Worm (Caenorhabditis elegans) whole organism, L2 larva: ENCODE results near the gene apx-1.

Experiments used
- ZK546.5 ChIP-seq: sonication (generic microtip); optimal IDR thresholded peaks from 2 replicates; lab custom pipeline; 2017; ENCODE audit warnings: missing biosample characterization, missing genetic modification characterization
- alr-1 ChIP-seq: fragments of 150-350 bp; optimal IDR thresholded peaks from 2 replicates; lab custom pipeline; 2014; ENCODE audit warnings: missing biosample characterization, missing genetic modification characterization
- aly-2 ChIP-seq: fragments of 150-350 bp; optimal IDR thresholded peaks from 2 replicates; lab custom pipeline; 2014; ENCODE audit warnings: missing biosample characterization, missing genetic modification characterization
- ama-1 ChIP-seq: fragments of 150-350 bp; optimal IDR thresholded peaks from 2 replicates; lab custom pipeline; 2018; ENCODE audit warnings: inconsistent platforms
- elt-3 ChIP-seq: sonication (generic microtip); optimal IDR thresholded peaks from 2 replicates; lab custom pipeline; 2017; ENCODE audit warnings: missing biosample characterization, missing genetic modification characterization
- fos-1 ChIP-seq: fragments of 150-350 bp; optimal IDR thresholded peaks from 2 replicates; lab custom pipeline; 2014; ENCODE audit warnings: missing biosample characterization, missing genetic modification characterization
- lin-13 ChIP-seq: fragments of 150-350 bp; optimal IDR thresholded peaks from 2 replicates; lab custom pipeline; 2014; ENCODE audit warnings: missing biosample characterization, missing genetic modification reagents, missing genetic modification characterization
- nhr-11 ChIP-seq: fragments of 150-350 bp; optimal IDR thresholded peaks from 2 replicates; lab custom pipeline; 2014; ENCODE audit warnings: missing biosample characterization, missing genetic modification characterization
- peb-1 ChIP-seq: fragments of 150-350 bp; optimal IDR thresholded peaks from 2 replicates; lab custom pipeline; 2014; ENCODE audit warnings: missing biosample characterization, missing genetic modification characterization
- snpc-4 ChIP-seq: fragments of 150-350 bp; optimal IDR thresholded peaks from 2 replicates; lab custom pipeline; 2014; ENCODE audit warnings: missing biosample characterization, missing genetic modification characterization
- unc-39 ChIP-seq: fragments of 150-350 bp; optimal IDR thresholded peaks from 2 replicates; lab custom pipeline; 2014; ENCODE audit warnings: missing biosample characterization, missing genetic modification characterization
- unc-62 ChIP-seq: fragments of 150-350 bp; optimal IDR thresholded peaks from 2 replicates; lab custom pipeline; 2014; ENCODE audit warnings: missing biosample characterization, missing genetic modification reagents, missing genetic modification characterization
- ztf-4 ChIP-seq: fragments of 150-350 bp; optimal IDR thresholded peaks from 2 replicates; lab custom pipeline; 2014; ENCODE audit warnings: missing biosample characterization, missing genetic modification characterization

ce11 chrV:3200323-3200722 lies 9.7 kb upstream of the apx-1 start, which contains the start of gene K08D9.4:
- TF ChIP-seq ZK546.5 (tag; lab: Kevin White, UChicago): no peak
- no peak for TF ChIP-seq aly-2 (tag; lab: Kevin White, UChicago)
- TF ChIP-seq lin-13: no peak
- TF ChIP-seq alr-1 (tag; lab: Kevin White, UChicago): no peak
- no peak for TF ChIP-seq peb-1
- no peak for TF ChIP-seq unc-39 (tag; lab: Kevin White, UChicago)
- no peak for TF ChIP-seq elt-3 (tag; lab: Kevin White, UChicago)
- no peak for TF ChIP-seq unc-62
- no peak for TF ChIP-seq ztf-4 (tag; lab: Kevin White, UChicago)
- TF ChIP-seq nhr-11 (tag; lab: Kevin White, UChicago): no peak
- TF ChIP-seq fos-1: no peak
- TF ChIP-seq snpc-4 (tag; lab: Kevin White, UChicago): no peak
- TF ChIP-seq ama-1 (lab: Kevin White, UChicago): no peak
